Worm (Caenorhabditis elegans) whole organism, mixed stage, embryonic: Measurements from ENCODE around the gene T22F3.12.
"Not testable (repeated sequence)": the region's sequence is repeated elsewhere in the genome, so short reads cannot be mapped to it uniquely, and the experiment has no call there.

ENCODE experiments used
- M03D4.4 ChIP-seq: sonication (generic microtip); optimal IDR thresholded peaks from 2 replicates; lab custom pipeline; 2017; ENCODE audit warnings: mild to moderate bottlenecking, missing genetic modification characterization, missing compliant biosample characterization
- bed-3 ChIP-seq: fragments of 200-800 bp; sonication (Bioruptor generic); optimal IDR thresholded peaks from 3 replicates; lab custom pipeline; 2018; ENCODE audit warnings: mild to moderate bottlenecking, missing genetic modification characterization, moderate library complexity, missing compliant biosample characterization
- ceh-39 ChIP-seq: fragments of 150-350 bp; optimal IDR thresholded peaks from 2 replicates; lab custom pipeline; 2014; ENCODE audit warnings: missing biosample characterization, missing genetic modification characterization
- ceh-43 ChIP-seq: fragments of 200-800 bp; sonication (Bioruptor generic); optimal IDR thresholded peaks from 2 replicates; lab custom pipeline; 2018; ENCODE audit warnings: mild to moderate bottlenecking, missing genetic modification characterization, moderate library complexity, missing compliant biosample characterization
- ceh-83 ChIP-seq: fragments of 200-800 bp; sonication (Bioruptor generic); optimal IDR thresholded peaks from 2 replicates; lab custom pipeline; 2018; ENCODE audit warnings: mild to moderate bottlenecking, missing genetic modification characterization, missing compliant biosample characterization
- ces-1 ChIP-seq: fragments of 150-350 bp; optimal IDR thresholded peaks from 2 replicates; lab custom pipeline; 2014; ENCODE audit warnings: missing biosample characterization, missing genetic modification reagents, missing genetic modification characterization
- cnd-1 ChIP-seq: fragments of 200-800 bp; sonication (Bioruptor generic); optimal IDR thresholded peaks from 2 replicates; lab custom pipeline; 2018; ENCODE audit warnings: mild to moderate bottlenecking, missing genetic modification characterization, missing compliant biosample characterization
- drap-1 ChIP-seq: fragments of 200-800 bp; sonication (Bioruptor generic); optimal IDR thresholded peaks from 3 replicates; lab custom pipeline; 2018; ENCODE audit warnings: mild to moderate bottlenecking, missing genetic modification characterization, missing compliant biosample characterization
- flh-1 ChIP-seq: fragments of 200-800 bp; sonication (Bioruptor generic); optimal IDR thresholded peaks from 2 replicates; lab custom pipeline; 2018; ENCODE audit warnings: mild to moderate bottlenecking, missing genetic modification characterization, moderate library complexity, missing compliant biosample characterization
- ham-2 ChIP-seq: fragments of 200-800 bp; sonication (Bioruptor generic); optimal IDR thresholded peaks from 2 replicates; lab custom pipeline; 2018; ENCODE audit warnings: mild to moderate bottlenecking, missing genetic modification characterization, missing compliant biosample characterization
- hlh-1 ChIP-seq: fragments of 150-350 bp; optimal IDR thresholded peaks from 2 replicates; lab custom pipeline; 2014; ENCODE audit warnings: missing biosample characterization, missing genetic modification reagents, missing genetic modification characterization
- lin-13 ChIP-seq: fragments of 150-350 bp; optimal IDR thresholded peaks from 2 replicates; lab custom pipeline; 2014; ENCODE audit warnings: missing biosample characterization, missing genetic modification characterization
- lin-32 ChIP-seq: fragments of 200-800 bp; sonication (Bioruptor generic); optimal IDR thresholded peaks from 2 replicates; lab custom pipeline; 2018; ENCODE audit warnings: mild to moderate bottlenecking, missing genetic modification characterization, missing compliant biosample characterization
- mab-5 ChIP-seq: fragments of 150-350 bp; optimal IDR thresholded peaks from 2 replicates; lab custom pipeline; 2014; ENCODE audit warnings: missing biosample characterization, missing genetic modification characterization
- mls-2 ChIP-seq: sonication (generic microtip); optimal IDR thresholded peaks from 2 replicates; lab custom pipeline; 2016; ENCODE audit warnings: mild to moderate bottlenecking, missing genetic modification characterization, moderate library complexity, missing compliant biosample characterization
- nhr-12 ChIP-seq: fragments of 150-350 bp; optimal IDR thresholded peaks from 2 replicates; lab custom pipeline; 2014; ENCODE audit warnings: missing biosample characterization, missing genetic modification characterization
- nhr-2 ChIP-seq: fragments of 150-350 bp; optimal IDR thresholded peaks from 2 replicates; lab custom pipeline; 2014; ENCODE audit warnings: missing biosample characterization, missing genetic modification characterization
- nhr-237 ChIP-seq: fragments of 150-350 bp; optimal IDR thresholded peaks from 2 replicates; lab custom pipeline; 2014; ENCODE audit warnings: missing biosample characterization, missing genetic modification characterization
- nhr-28 ChIP-seq: fragments of 150-350 bp; optimal IDR thresholded peaks from 2 replicates; lab custom pipeline; 2014; ENCODE audit warnings: missing biosample characterization, missing genetic modification characterization
- nhr-76 ChIP-seq: sonication (generic microtip); optimal IDR thresholded peaks from 2 replicates; lab custom pipeline; 2017; ENCODE audit warnings: missing biosample characterization, missing genetic modification characterization
- pha-4 ChIP-seq: fragments of 150-350 bp; optimal IDR thresholded peaks from 2 replicates; lab custom pipeline; 2018; ENCODE audit warnings: missing biosample characterization, missing genetic modification reagents, missing genetic modification characterization
- sem-2 ChIP-seq: fragments of 200-800 bp; sonication (Bioruptor generic); optimal IDR thresholded peaks from 2 replicates; lab custom pipeline; 2018; ENCODE audit warnings: mild to moderate bottlenecking, missing genetic modification characterization, missing compliant biosample characterization
- snpc-4 ChIP-seq: fragments of 150-350 bp; optimal IDR thresholded peaks from 2 replicates; lab custom pipeline; 2014; ENCODE audit warnings: missing biosample characterization, missing genetic modification characterization
- sptf-1 ChIP-seq: sonication (generic microtip); optimal IDR thresholded peaks from 2 replicates; lab custom pipeline; 2017; ENCODE audit warnings: mild to moderate bottlenecking, missing genetic modification characterization, moderate library complexity, missing compliant biosample characterization
- tbx-8 ChIP-seq: fragments of 200-800 bp; sonication (Bioruptor generic); optimal IDR thresholded peaks from 2 replicates; lab custom pipeline; 2018; ENCODE audit warnings: mild to moderate bottlenecking, missing genetic modification characterization, moderate library complexity, missing compliant biosample characterization
- unc-120 ChIP-seq: sonication (generic microtip); optimal IDR thresholded peaks from 2 replicates; lab custom pipeline; 2017; ENCODE audit warnings: missing genetic modification characterization, missing compliant biosample characterization; ENCODE audit not compliant: poor library complexity, severe bottlenecking
- unc-39 ChIP-seq: fragments of 150-350 bp; optimal IDR thresholded peaks from 2 replicates; lab custom pipeline; 2014; ENCODE audit warnings: missing biosample characterization, missing genetic modification characterization
- unc-62 ChIP-seq: fragments of 150-350 bp; optimal IDR thresholded peaks from 2 replicates; lab custom pipeline; 2014; ENCODE audit warnings: missing biosample characterization, missing genetic modification reagents, missing genetic modification characterization

The T22F3.12 gene

DNA sequence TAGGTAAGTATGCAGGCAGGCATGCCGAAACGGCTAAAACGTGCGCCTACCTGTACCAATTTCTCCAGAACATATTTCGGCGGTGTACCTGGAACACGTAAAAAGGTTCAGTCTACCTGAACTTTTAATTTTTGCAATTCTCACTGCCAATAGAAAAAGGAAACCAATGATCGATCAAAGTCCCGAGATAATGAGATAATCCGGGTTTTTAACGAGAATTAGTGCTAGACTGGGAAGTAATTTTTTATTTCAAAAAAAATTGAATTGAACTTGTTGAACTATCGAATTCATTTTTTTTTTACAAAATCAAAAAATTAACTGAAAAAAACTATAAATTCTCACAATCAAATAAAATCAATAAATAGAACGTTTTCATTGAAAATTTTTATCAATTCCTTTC is 8.6 kb upstream of the T22F3.12 start, which contains the start of gene T22F3.7:
Gene T22F3.7 (minus strand): TSS at position 101 of the 400 bp plus-strand sequence.
- TF ChIP-seq snpc-4 (tag; lab: Kevin White, UChicago) (no peak), mls-2 (tag; lab: Kevin White, UChicago) (no peak), M03D4.4 (tag; lab: Kevin White, UChicago) (no peak), nhr-76 (tag; lab: Kevin White, UChicago) (no peak), tbx-8 (GFP tag; lab: Kevin White, UChicago) (no peak), nhr-237 (no peak), sem-2 (no peak)

DNA sequence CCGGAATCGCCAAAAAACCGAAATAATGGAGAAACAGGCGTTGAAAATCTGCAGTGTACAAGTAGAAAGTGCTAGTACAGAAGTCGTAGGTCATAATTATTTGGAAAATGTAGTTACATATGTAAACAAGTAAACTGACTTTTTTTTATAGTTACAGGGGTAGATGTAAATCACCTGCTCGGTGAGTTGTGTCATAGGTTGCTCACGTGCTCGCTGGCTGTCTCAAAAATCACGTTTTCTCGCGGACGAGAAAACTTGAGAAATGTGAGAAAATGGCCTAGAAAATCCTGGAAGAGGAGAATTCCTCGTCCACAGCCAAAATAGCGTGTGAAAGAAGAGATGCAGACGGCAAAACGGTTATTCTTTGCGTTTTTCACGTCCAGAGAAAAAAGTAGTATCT is 5.1 kb upstream of the T22F3.12 start, which contains the start of gene srh-212:
Gene srh-212 (minus strand): TSS at position 101 of the 400 bp plus-strand sequence.
- not testable (repeated sequence) for TF ChIP-seq ham-2; tbx-8 (GFP tag; lab: Kevin White, UChicago); pha-4 (tag; lab: Kevin White, UChicago)
- TF ChIP-seq, all 35 proteins: peak for 0; not testable (repeated sequence) for 35

DNA sequence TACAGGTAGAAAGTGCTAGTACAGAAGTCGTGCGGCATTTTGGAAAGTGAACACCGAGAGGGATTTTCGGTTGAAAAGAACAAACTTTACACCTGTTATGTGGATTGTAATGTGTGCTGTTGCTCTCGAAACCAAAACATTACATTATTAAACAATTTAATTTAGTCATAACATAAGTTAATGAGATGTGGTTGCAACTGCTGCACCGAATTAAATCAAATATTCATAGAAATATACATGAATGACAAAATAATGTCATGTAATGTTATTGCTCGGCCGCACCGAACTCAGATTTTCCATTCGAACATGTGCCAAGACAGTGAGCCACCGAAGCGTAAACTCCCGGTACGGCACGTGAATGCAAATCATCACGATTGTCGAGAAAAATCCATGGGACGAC is 2.9 kb upstream of the T22F3.12 start, which contains the start of gene srh-213:
Gene srh-213 (minus strand): TSS at position 101 of the 400 bp plus-strand sequence.
- no peak for TF ChIP-seq ces-1 (GFP tag; lab: Kevin White, UChicago)
- TF ChIP-seq ham-2: no peak
- no peak for TF ChIP-seq hlh-1 (tag; lab: Kevin White, UChicago)
- TF ChIP-seq pha-4 (tag; lab: Kevin White, UChicago): no peak
- TF ChIP-seq sem-2: no peak
- TF ChIP-seq ceh-83 (GFP tag; lab: Kevin White, UChicago): no peak
- TF ChIP-seq nhr-12 (tag; lab: Kevin White, UChicago): no peak
- TF ChIP-seq nhr-2 (tag; lab: Kevin White, UChicago): no peak
- TF ChIP-seq ceh-43: no peak
- no peak for TF ChIP-seq nhr-28 (tag; lab: Kevin White, UChicago)
- no peak for TF ChIP-seq M03D4.4 (tag; lab: Kevin White, UChicago)

ce11 chrV:3588223-3588622 is 3.8 kb downstream of the T22F3.12 start:
- TF ChIP-seq hlh-1 (tag; lab: Kevin White, UChicago) (no peak), flh-1 (GFP tag; lab: Kevin White, UChicago) (no peak), unc-39 (tag; lab: Kevin White, UChicago) (no peak), unc-62 (GFP tag; lab: Kevin White, UChicago) (no peak), nhr-12 (tag; lab: Kevin White, UChicago) (no peak), drap-1 (GFP tag; lab: Kevin White, UChicago) (no peak), ceh-43 (no peak), cnd-1 (no peak), bed-3 (GFP tag; lab: Kevin White, UChicago) (no peak)

DNA sequence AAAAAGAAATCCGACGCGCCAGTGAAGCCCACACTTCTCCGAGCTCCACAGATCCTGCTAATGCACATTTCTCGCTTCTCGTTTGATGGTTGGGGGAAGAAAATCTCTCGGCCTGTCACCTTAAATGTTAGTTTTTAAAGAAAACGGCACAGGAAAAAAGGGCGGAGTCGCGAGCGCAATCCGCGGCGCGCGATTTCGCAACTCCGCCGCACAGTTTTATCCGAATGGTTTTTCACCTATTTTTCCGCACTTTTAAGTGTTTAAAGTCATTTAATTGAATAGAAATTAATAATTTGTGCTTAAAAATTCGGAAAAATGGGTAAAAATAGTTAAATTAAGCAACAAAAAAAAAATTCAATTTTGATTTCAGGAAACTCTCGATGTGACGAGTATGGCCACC is 4.4 kb downstream of the T22F3.12 start:
- TF ChIP-seq ceh-39 (tag; lab: Kevin White, UChicago) (no peak), ceh-83 (GFP tag; lab: Kevin White, UChicago) (peak; percentile 69), lin-13 (tag; lab: Kevin White, UChicago) (no peak), lin-32 (GFP tag; lab: Kevin White, UChicago) (no peak), mls-2 (tag; lab: Kevin White, UChicago) (peak; percentile 74), pha-4 (tag; lab: Kevin White, UChicago) (no peak), M03D4.4 (tag; lab: Kevin White, UChicago) (peak; percentile 80), sptf-1 (tag; lab: Kevin White, UChicago) (peak; percentile 86), hlh-1 (tag; lab: Kevin White, UChicago) (peak; percentile 27), unc-120 (tag; lab: Kevin White, UChicago) (peak; percentile 28), ceh-43 (peak; percentile 82), bed-3 (GFP tag; lab: Kevin White, UChicago) (peak; percentile 40), mab-5 (tag; lab: Kevin White, UChicago) (no peak), cnd-1 (peak; percentile 31), sem-2 (peak; percentile 28), flh-1 (GFP tag; lab: Kevin White, UChicago) (peak; percentile 33), drap-1 (GFP tag; lab: Kevin White, UChicago) (peak; percentile 42), snpc-4 (tag; lab: Kevin White, UChicago) (no peak), tbx-8 (GFP tag; lab: Kevin White, UChicago) (peak; percentile 1), nhr-28 (tag; lab: Kevin White, UChicago) (no peak)
- TF ChIP-seq, all 35 proteins: peak for 13
